Worm (Caenorhabditis elegans): ENCODE measurements around the gene C53B7.3.

DNA sequence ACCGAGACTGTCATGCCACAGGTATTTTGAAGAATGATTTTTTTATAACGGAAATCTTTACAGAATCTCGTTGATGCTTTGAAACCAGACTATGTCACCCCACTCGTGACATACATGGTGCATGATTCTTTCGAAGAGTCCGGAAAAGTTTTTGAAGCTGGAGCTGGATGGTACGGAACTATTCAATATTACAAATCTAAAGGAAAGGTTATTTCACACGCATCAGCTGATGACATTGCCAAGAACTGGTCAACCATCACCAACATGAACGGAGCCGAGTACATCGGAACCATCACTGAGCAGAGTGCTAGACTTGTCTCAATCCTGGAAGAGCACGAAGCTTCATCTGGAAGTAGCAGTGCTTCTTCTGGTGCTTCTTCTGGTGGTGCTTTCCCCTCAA lies 25.4 kb upstream of the C53B7.3 start:
- TF ChIP-seq him-1 (tag; optimal IDR thresholded peaks at IDR 0.05) (no peak), W03F9.2 (tag; optimal IDR thresholded peaks at IDR 0.05) (no peak)
